Fruit fly (Drosophila melanogaster): ENCODE results near the gene Trf4.

The Trf4 gene

dm6 chr2L:2664762-2665161, at the start of gene Trf4:
Gene Trf4, plus strand, starts transcription at chr2L:2665062.
- TF ChIP-seq CTCF (optimal IDR thresholded peaks at IDR 0.05) (no peak), CG8478 (optimal IDR thresholded peaks at IDR 0.05) (no peak)

- TF ChIP-seq CG8478 (optimal IDR thresholded peaks at IDR 0.05) (no peak), CTCF (optimal IDR thresholded peaks at IDR 0.05) (no peak)
These were observed 45.0 kb upstream of the Trf4 start, which contains the start of gene CG43403 for dm6 chr2L:2619887-2620286. Gene CG43403, plus strand, starts transcription at chr2L:2620187.

dm6 chr2L:2623947-2624346, 40.9 kb upstream of the Trf4 start:
- no peak for TF ChIP-seq CG8478 (optimal IDR thresholded peaks at IDR 0.05)
- TF ChIP-seq CTCF (optimal IDR thresholded peaks at IDR 0.05), result no peak

dm6 chr2L:2627507-2627906, 37.4 kb upstream of the Trf4 start:
- TF ChIP-seq CG8478 (optimal IDR thresholded peaks at IDR 0.05) (no peak), CTCF (optimal IDR thresholded peaks at IDR 0.05) (no peak)

- TF ChIP-seq CG8478 (optimal IDR thresholded peaks at IDR 0.05), result no peak
- TF ChIP-seq CTCF (optimal IDR thresholded peaks at IDR 0.05), result no peak
These were observed 36.1 kb upstream of the Trf4 start for dm6 chr2L:2628760-2629159.

- no peak for TF ChIP-seq CTCF (optimal IDR thresholded peaks at IDR 0.05)
- TF ChIP-seq CG8478 (optimal IDR thresholded peaks at IDR 0.05), result no peak
These were observed 28.4 kb upstream of the Trf4 start for dm6 chr2L:2636326-2637001.

- no peak for TF ChIP-seq CG8478 (optimal IDR thresholded peaks at IDR 0.05)
- no peak for TF ChIP-seq CTCF (optimal IDR thresholded peaks at IDR 0.05)
These were observed 27.9 kb upstream of the Trf4 start for dm6 chr2L:2637002-2637377.

dm6 chr2L:2647620-2648019, 17.2 kb upstream of the Trf4 start, which contains the start of the genes CG9962 and CG43851:
Gene CG9962, minus strand, starts transcription at chr2L:2647720.
Gene CG43851, plus strand, starts transcription at chr2L:2647886.
- TF ChIP-seq CTCF (optimal IDR thresholded peaks at IDR 0.05) (no peak), CG8478 (optimal IDR thresholded peaks at IDR 0.05) (no peak)

- no peak for TF ChIP-seq CG8478 (optimal IDR thresholded peaks at IDR 0.05)
- no peak for TF ChIP-seq CTCF (optimal IDR thresholded peaks at IDR 0.05)
These were observed 12.5 kb upstream of the Trf4 start, which contains the start of gene CG33125 for dm6 chr2L:2652314-2652713. Gene CG33125, minus strand, starts transcription at chr2L:2652414.

- no peak for TF ChIP-seq CTCF (optimal IDR thresholded peaks at IDR 0.05)
These were observed 12.1 kb upstream of the Trf4 start, which contains the start of gene Prosbeta4R1 for dm6 chr2L:2652746-2653145. Gene Prosbeta4R1, plus strand, starts transcription at chr2L:2653046.

- no peak for TF ChIP-seq CTCF (optimal IDR thresholded peaks at IDR 0.05)
- no peak for TF ChIP-seq CG8478 (optimal IDR thresholded peaks at IDR 0.05)
These were observed 11.1 kb upstream of the Trf4 start, which contains the start of gene Or23a for dm6 chr2L:2653749-2654148. Gene Or23a, plus strand, starts transcription at chr2L:2654049.

dm6 chr2L:2655094-2655493, 9.8 kb upstream of the Trf4 start, which contains the start of gene Prosbeta4R2:
Gene Prosbeta4R2, plus strand, starts transcription at chr2L:2655394.
- TF ChIP-seq CTCF (optimal IDR thresholded peaks at IDR 0.05), result no peak
- TF ChIP-seq CG8478 (optimal IDR thresholded peaks at IDR 0.05), result no peak

dm6 chr2L:2669523-2669922, 4.7 kb downstream of the Trf4 start, which contains the start of gene Gr23a:
Gene Gr23a, plus strand, starts transcription at chr2L:2669823.
- no peak for TF ChIP-seq CTCF (optimal IDR thresholded peaks at IDR 0.05)

- no peak for TF ChIP-seq CTCF (optimal IDR thresholded peaks at IDR 0.05)
- no peak for TF ChIP-seq CG8478 (optimal IDR thresholded peaks at IDR 0.05)
These were observed 12.7 kb downstream of the Trf4 start, which contains the start of gene Tmtc1 for dm6 chr2L:2677553-2677952. Gene Tmtc1, plus strand, starts transcription at chr2L:2677734.

dm6 chr2L:2696337-2696736, 31.5 kb downstream of the Trf4 start, which contains the start of gene Trf5:
Gene Trf5, minus strand, starts transcription at chr2L:2696437.
- TF ChIP-seq CG8478 (optimal IDR thresholded peaks at IDR 0.05) (no peak), CTCF (optimal IDR thresholded peaks at IDR 0.05) (no peak)

All from S2 (cell line).